Fruit fly (Drosophila melanogaster) whole organism: Measurements from ENCODE around the gene Sb.

ENCODE experiments used
- CG8478 ChIP-seq: fragments of >200 bp; optimal IDR thresholded peaks from 2 replicates; lab custom pipeline; 2018; ENCODE audit warnings: inconsistent platforms
- Dll ChIP-seq: fragments of >200 bp; optimal IDR thresholded peaks from 2 replicates; lab custom pipeline; 2017
- EcR ChIP-seq, 2 experiments: fragments of >200 bp; optimal IDR thresholded peaks; 2 replicates each; lab custom pipeline; 2017; ENCODE audit warnings: missing biosample characterization in 2 of 2, missing genetic modification characterization in 2 of 2, missing genetic modification reagents in 2 of 2
- pan ChIP-seq: fragments of >200 bp; optimal IDR thresholded peaks from 2 replicates; lab custom pipeline; 2017
- psq ChIP-seq: fragments of >200 bp; optimal IDR thresholded peaks from 2 replicates; lab custom pipeline; 2017

DNA sequence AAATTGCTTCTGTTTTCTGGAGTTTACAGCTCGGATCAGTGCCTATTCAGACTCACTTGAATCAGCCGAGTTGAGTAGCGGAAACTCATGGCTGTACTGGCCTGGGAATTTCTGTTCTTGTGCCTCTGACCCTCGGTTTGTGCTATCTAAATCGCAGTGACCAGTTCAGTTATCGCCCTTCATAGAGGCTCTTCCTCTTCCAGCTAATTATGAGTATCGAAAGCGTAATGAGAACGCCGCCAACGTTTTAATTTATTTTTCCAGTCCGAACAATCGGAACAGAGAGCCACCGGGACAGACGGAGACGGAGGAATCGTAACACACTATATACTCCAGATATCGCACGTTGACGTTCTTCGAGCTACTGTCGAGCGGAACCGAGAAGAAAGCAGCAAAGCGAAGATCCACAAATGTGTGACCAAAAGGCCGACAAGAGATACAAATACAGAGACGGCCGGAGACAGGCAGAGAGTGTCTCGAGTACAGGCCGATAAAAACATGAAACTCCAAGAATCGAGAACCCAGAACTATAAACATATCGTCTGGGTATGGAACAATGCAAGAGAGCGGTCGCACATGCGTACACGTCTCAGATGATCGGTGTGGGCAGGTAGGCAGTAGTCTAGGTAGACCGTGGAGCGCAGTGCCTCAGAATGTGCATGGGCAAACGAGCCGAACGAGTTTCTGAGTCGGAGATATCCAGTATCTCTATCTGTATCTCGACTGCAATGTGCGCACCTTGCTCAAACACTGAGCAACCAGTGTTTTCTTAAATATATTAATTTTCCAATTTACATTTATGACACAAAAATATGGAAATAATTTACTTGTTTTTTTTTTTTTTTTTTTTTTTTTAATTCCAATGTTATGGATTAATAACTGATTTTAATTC is 44.0 kb upstream of the Sb start:
- TF ChIP-seq CG8478 (lab: Kevin White, UChicago) (no peak), EcR (GFP tag; optimal IDR thresholded peaks at IDR 0.05; lab: Kevin White, UChicago) (no peak), psq (lab: Kevin White, UChicago) (no peak), pan (lab: Kevin White, UChicago) (no peak), Dll (no peak)
